Fruit fly (Drosophila melanogaster): ENCODE data around the gene CG31635.

CG31635 gene

DNA sequence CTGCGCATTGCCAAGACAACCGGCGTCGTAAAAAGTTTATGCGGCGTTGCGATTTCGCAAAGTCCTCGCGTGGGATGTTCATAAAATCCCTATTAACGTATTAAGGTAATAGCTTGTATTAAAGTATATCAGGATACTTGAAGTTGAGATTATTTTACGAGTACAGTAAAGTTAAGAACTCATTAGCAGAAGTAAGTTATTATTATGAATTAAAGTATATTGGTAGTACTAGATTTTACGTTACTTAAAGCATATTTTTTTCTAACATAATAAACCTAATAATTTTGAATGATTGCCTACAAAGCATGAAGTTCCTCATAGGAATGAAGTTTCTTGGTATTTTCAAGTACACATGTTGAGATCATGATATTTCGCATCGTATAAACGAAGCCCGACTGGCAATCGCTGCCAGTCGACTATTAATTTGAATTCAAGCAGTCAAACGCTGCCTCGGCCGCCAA is 44.9 kb upstream of the CG31635 start (continued):
- no peak for TF ChIP-seq Dad (GFP tag; optimal IDR thresholded peaks at IDR 0.05)
- peak; percentile 48 for TF ChIP-seq CG33557 (GFP tag; optimal IDR thresholded peaks at IDR 0.05)
- TF ChIP-seq CG2712 (tag; optimal IDR thresholded peaks at IDR 0.05), result peak; percentile 77
- TF ChIP-seq Ets97D (GFP tag; optimal IDR thresholded peaks at IDR 0.05), result no peak
- peak; percentile 78 for TF ChIP-seq CG11504 (tag; optimal IDR thresholded peaks at IDR 0.05)
- TF ChIP-seq CG8924 (tag; optimal IDR thresholded peaks at IDR 0.05), result peak; percentile 72
- no peak for TF ChIP-seq CG2129 (GFP tag; IDR thresholded peaks at IDR 0.05; ENCODE audit: partially characterized antibody)
- no peak for TF ChIP-seq sens-2 (GFP tag; IDR thresholded peaks at IDR 0.05)
- peak in 1 of 2 experiments; percentile 44 for TF ChIP-seq chif (GFP tag; optimal IDR thresholded peaks at IDR 0.05)
- TF ChIP-seq CG9437 (GFP tag; optimal IDR thresholded peaks at IDR 0.05), result peak; percentile 59
- no peak for TF ChIP-seq Fer3 (tag; optimal IDR thresholded peaks at IDR 0.05)
- no peak for TF ChIP-seq da (GFP tag; optimal IDR thresholded peaks at IDR 0.05)
- peak; percentile 27 for TF ChIP-seq lilli (GFP tag; optimal IDR thresholded peaks at IDR 0.05)
- TF ChIP-seq CG5180 (GFP tag; optimal IDR thresholded peaks at IDR 0.05), result no peak
- peak in 1 of 2 experiments; percentile 22 for TF ChIP-seq Hr78 (GFP tag; optimal IDR thresholded peaks at IDR 0.05)
- TF ChIP-seq CG17829 (tag; optimal IDR thresholded peaks at IDR 0.05), result peak; percentile 67
- TF ChIP-seq CG10209 (GFP tag; optimal IDR thresholded peaks at IDR 0.05), result peak; percentile 48
- 0 out of 2 replicates have a peak, but pooled peaks have one; percentile 12 for TF ChIP-seq vvl (GFP tag; IDR thresholded peaks at IDR 0.05)
- TF ChIP-seq CG10147 (GFP tag; optimal IDR thresholded peaks at IDR 0.05), result peak; percentile 34
- TF ChIP-seq sc (optimal IDR thresholded peaks at IDR 0.05), result no peak
- peak; percentile 37 for TF ChIP-seq sc (GFP tag; optimal IDR thresholded peaks at IDR 0.05)
- TF ChIP-seq bcd (GFP tag; optimal IDR thresholded peaks at IDR 0.05), result peak; percentile 27
- no peak for TF ChIP-seq CG9876 (GFP tag; optimal IDR thresholded peaks at IDR 0.05)
- no peak for TF ChIP-seq unc-4 (GFP tag; IDR thresholded peaks at IDR 0.05; ENCODE audit: partially characterized antibody)
- TF ChIP-seq ap (GFP tag; IDR thresholded peaks at IDR 0.05), result no peak
- peak; percentile 31 for TF ChIP-seq sqz (GFP tag; optimal IDR thresholded peaks at IDR 0.05)
- 0 out of 2 replicates have a peak, but pooled peaks have one; percentile 10 for TF ChIP-seq E2f1 (GFP tag; IDR thresholded peaks at IDR 0.05)
- TF ChIP-seq nerfin-1 (tag; optimal IDR thresholded peaks at IDR 0.05), result peak; percentile 54
- TF ChIP-seq CG8281 (tag; optimal IDR thresholded peaks at IDR 0.05), result no peak
- TF ChIP-seq CG9727 (GFP tag; optimal IDR thresholded peaks at IDR 0.05), result peak; percentile 64
- no peak for TF ChIP-seq CG1647 (GFP tag; optimal IDR thresholded peaks at IDR 0.05)
- peak; percentile 47 for TF ChIP-seq gsb-n (tag; optimal IDR thresholded peaks at IDR 0.05)
- TF ChIP-seq CG2875 (GFP tag; optimal IDR thresholded peaks at IDR 0.05), result peak; percentile 50
- no peak for TF ChIP-seq CG2199 (GFP tag; IDR thresholded peaks at IDR 0.05)
- TF ChIP-seq CG17568 (GFP tag; optimal IDR thresholded peaks at IDR 0.05), result no peak
- TF ChIP-seq Dref (GFP tag; IDR thresholded peaks at IDR 0.05), result no peak
- no peak for TF ChIP-seq Neu2 (GFP tag; optimal IDR thresholded peaks at IDR 0.05; ENCODE audit: borderline replicate concordance)
- TF ChIP-seq crp (GFP tag; optimal IDR thresholded peaks at IDR 0.05), result no peak
- peak; percentile 29 for TF ChIP-seq CG15601 (tag; optimal IDR thresholded peaks at IDR 0.05)
- peak; percentile 34 for TF ChIP-seq Abd-B (GFP tag; optimal IDR thresholded peaks at IDR 0.05)
- TF ChIP-seq Ada2b (GFP tag; IDR thresholded peaks at IDR 0.05), result peak; percentile 29; the same call in 1 of the 2 replicates
- no peak for TF ChIP-seq Opbp (GFP tag; IDR thresholded peaks at IDR 0.05; ENCODE audit: partially characterized antibody)
- TF ChIP-seq slp2 (GFP tag; optimal IDR thresholded peaks at IDR 0.05), result no peak
- TF ChIP-seq CG33213 (GFP tag; optimal IDR thresholded peaks at IDR 0.05), result no peak
- TF ChIP-seq Hr3 (GFP tag; optimal IDR thresholded peaks at IDR 0.05), result peak; percentile 27
- peak; percentile 33 for TF ChIP-seq CG3281 (GFP tag; optimal IDR thresholded peaks at IDR 0.05)
- peak; percentile 37 for TF ChIP-seq Nf-YB (GFP tag; optimal IDR thresholded peaks at IDR 0.05)
- TF ChIP-seq Pdp1 (GFP tag; optimal IDR thresholded peaks at IDR 0.05), result no peak
- peak; percentile 19 for TF ChIP-seq CG12104 (GFP tag; optimal IDR thresholded peaks at IDR 0.05)

Measured in whole organism, embryonic.